Fruit fly (Drosophila melanogaster): ENCODE results near the gene dao.

dao gene

DNA sequence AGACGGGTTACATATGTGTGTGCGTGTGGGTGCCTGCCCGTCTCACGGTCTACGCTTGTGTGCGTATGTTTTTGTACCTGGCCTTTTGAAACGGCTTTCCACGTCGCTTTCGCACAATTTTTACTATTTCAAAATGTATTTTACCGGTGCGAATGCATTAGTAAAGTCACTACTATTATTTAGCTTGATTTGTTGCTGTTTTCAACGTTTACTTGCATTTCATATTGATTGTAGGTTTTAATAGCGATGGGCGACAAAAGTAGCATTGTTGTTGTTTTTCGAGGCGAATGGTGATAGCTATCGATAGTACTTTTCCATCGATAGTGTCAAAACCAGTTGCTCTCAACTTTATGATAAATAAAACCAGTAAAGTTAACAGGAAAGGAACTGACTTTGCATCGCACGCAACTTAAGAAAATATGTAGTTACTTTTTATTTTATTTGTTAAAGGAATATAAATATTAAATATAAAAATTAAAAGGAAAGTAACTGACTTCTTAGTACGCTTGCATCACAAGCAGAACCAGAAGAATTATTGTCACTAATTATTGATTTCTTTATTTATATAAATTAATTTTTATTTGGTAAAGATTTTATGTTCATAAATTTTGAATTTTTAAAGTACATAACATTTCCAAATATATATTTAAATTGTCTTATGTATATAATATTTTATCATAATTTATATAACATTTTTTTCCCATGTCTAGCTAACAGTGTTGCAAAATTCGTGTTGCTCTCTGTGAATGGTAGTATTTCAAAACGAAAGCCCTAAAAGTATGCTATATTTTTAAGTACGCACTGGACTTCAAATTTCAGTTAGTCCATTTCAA is 23.3 kb downstream of the dao start, which contains the start of gene Cul3:
TSS of gene Cul3 (minus strand) at position 268 of the 833 bp plus-strand sequence.
- no peak for TF ChIP-seq CG17801 (GFP tag; optimal IDR thresholded peaks at IDR 0.05; ENCODE audit: partially characterized antibody)

DNA sequence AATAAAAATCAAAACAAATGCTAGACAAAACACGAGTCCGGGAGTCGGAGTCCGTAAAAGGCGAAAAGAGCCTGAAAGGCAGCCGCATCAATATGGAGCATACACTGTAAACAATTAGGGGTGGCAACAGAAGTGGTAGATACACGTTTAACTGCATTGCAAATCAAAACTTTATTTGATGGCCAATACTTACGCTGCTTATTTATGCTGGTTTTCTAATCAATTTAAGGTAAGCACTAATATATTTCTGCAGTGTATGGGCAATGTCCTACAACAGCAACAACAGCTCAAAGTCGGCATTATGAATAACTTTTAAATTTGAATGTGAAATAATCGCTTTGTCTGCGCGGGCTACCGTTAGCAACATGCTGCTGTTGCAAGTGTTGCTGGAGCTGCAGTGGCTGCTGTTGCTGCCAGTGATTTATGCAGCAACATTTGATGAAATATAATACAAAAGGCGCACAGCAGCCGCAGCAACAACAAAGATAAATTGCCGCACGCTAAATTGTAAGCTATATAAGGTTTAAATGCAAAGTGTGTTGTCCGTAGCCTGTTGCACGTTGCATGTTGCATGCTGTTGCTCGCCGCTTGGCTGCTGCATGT is 24.9 kb downstream of the dao start:
- no peak for TF ChIP-seq CG17801 (GFP tag; optimal IDR thresholded peaks at IDR 0.05; ENCODE audit: partially characterized antibody)

DNA sequence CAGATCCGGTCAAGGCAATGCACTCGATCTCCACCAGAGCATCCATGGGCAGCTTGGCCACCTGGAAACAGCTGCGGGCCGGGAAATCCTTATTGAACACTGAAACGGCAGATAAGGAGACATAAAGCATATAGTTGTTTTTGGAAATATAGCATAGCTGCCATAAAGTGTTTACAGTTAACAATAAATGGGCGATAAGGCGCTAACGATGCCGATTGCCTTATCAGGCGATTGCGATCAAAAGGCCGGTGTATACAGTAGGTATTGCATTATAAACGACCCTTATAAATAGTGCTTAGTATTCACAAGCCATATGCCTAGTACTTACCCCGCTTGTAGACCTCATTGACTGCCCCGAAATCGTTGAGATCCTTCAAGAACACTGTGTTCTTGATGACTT is 25.6 kb downstream of the dao start:
- peak; percentile 20 for TF ChIP-seq CG17801 (GFP tag; optimal IDR thresholded peaks at IDR 0.05; ENCODE audit: partially characterized antibody)

DNA sequence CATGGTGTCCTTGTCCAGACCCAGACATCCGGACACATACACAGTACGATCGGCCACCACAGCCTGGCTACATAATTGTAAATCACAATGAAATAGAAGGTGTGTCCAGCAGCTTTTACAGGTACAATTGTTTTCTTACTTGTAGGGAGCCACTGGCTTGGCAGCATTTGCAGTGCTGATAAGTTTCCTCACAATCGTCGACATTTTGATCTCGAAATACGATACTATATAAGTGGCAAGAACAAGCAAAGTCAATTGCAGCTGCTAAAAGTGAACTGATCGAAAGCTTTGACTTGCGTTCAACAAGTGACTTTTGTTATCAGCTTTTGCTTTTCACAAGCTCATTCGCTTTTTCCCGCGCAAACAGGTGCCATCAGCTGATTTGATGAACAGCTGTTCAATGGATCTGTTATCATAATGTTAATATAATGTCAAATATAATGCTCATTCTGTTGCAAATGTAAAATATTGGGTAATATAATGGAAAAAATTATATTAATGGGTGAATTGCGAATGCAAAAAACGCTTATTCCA is 26.2 kb downstream of the dao start, which contains the start of gene UK114:
TSS of gene UK114 (minus strand) at position 309 of the 534 bp plus-strand sequence.
- no peak for TF ChIP-seq CG17801 (GFP tag; optimal IDR thresholded peaks at IDR 0.05; ENCODE audit: partially characterized antibody)

DNA sequence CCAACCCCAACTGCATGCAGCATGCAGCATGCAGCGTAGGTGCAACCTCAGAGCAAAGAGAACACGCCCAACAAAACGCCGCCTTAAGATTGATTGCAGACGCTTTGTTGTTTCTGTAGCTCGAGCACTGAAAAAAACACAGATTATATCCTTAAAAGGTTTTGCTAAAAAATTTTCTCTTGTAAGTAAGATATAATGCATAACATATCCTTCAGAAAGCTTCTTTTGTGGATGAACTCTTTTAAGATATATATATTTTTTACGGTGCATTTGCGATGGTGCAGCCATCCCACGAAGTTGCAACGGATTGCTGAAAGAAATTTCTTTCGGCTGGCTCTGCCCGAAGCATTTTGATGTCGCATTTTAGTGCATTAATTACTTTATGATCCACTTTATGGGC is 27.1 kb downstream of the dao start:
- no peak for TF ChIP-seq CG17801 (GFP tag; optimal IDR thresholded peaks at IDR 0.05; ENCODE audit: partially characterized antibody)

DNA sequence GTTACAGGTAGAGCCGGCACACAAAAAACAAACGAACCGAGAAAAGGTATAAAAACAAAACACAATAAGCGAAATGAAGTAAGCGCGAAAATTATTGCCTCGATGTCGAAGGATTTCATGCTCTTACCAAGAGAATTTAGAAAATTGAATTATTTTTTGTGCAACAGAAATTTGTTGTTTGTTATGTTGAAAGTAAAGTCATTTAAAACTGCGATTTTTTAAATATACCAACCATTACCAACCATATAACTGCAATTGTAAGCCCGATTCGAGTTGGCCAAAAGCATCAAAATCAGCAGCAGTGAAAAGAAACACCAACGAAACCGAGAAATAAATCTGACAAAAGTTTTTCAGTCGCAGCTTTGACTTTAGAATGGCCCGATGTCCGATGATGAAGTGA is 32.3 kb downstream of the dao start:
- TF ChIP-seq CG17801 (GFP tag; optimal IDR thresholded peaks at IDR 0.05; ENCODE audit: partially characterized antibody): no peak

DNA sequence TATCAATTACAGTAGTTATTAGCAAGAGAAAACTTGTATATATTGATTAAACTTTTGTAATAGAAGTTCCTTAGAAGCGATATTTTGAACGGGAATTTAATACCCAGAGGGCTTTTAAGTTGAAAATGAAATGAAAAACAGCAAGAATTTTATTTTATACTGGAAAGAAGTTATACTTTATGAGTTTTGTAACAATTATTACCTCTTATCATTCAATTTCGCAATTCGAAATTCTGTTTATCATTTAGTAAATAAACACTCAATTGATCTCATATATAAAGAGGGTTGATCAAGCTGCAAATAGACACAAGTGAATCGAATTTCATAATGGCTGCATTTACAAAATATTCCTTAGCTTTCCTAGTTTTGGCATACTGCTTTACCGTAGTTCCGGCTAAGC is 36.0 kb downstream of the dao start, which contains the start of gene CG15263:
TSS of gene CG15263 (plus strand) at position 301 of the 400 bp plus-strand sequence.
- no peak for TF ChIP-seq CG17801 (GFP tag; optimal IDR thresholded peaks at IDR 0.05; ENCODE audit: partially characterized antibody)

DNA sequence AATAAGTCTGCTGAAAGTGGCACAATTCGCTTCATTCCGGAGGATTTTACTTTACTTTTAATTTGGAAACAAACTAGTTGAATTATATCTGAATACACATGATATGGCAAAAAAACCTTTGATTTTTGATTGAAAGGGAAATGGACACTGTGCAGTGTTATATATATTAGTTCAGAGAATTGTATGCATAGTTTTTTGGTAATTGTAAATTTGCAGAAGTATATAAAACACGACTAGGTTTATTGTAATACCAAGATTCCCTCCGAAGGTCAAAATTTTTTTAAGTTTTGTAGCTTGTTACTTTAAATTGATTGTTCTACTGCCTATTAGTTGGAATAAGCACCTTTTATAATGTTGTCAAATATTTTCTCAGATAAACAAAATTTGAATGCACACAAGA is 43.5 kb downstream of the dao start, which contains the start of gene CG15260:
TSS of gene CG15260 (minus strand) at position 101 of the 400 bp plus-strand sequence.
- TF ChIP-seq CG17801 (GFP tag; optimal IDR thresholded peaks at IDR 0.05; ENCODE audit: partially characterized antibody): no peak

DNA sequence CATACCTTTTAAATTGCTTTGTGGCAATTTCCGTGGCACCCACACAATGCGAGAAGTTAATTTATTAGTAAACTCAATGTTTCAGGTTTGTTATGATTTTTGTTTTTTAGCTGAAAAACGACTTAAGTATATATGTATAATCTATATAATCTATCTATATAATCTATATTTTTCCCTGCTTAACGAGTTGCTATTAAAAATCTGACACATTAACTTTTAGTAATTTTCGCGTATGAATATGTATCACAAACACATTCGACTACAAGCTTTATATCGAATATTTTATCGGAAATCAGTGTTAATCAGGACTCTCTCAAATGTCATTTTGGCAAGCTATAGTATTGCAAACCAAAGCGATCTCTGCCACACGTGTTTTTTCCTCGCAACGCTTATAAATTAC is 48.8 kb downstream of the dao start, which contains the start of gene CG15262:
TSS of gene CG15262 (plus strand) at position 301 of the 400 bp plus-strand sequence.
- TF ChIP-seq CG17801 (GFP tag; optimal IDR thresholded peaks at IDR 0.05; ENCODE audit: partially characterized antibody): no peak

DNA sequence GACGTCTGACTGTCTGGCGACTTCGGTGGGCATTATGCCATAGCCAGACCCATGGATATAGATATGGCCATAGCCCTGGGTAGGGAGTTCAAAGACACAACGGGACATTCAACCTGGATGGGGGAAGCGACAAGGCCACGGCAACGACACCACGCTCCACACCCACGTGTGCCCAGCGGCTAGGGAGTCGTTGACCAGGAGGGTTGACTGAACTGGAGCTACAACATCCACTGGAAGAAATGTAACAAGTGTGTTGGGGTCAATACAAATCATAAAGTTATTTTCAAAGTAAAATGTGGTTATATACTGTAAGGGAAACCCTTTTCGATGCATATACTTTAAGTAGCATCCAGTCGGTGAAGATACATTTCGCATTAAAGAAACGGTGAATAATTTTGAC is 53.2 kb downstream of the dao start:
- no peak for TF ChIP-seq CG17801 (GFP tag; optimal IDR thresholded peaks at IDR 0.05; ENCODE audit: partially characterized antibody)
